Worm (Caenorhabditis elegans): ENCODE measurements around the gene F38E1.3.

ce11 chrV:8424840-8425814, 49.2 kb downstream of the F38E1.3 start:
- no peak for TF ChIP-seq nhr-12 (tag; optimal IDR thresholded peaks at IDR 0.05)
- TF ChIP-seq ces-1 (GFP tag; optimal IDR thresholded peaks at IDR 0.05), result no peak
- no peak for TF ChIP-seq lin-39 (tag; optimal IDR thresholded peaks at IDR 0.05)
- no peak for TF ChIP-seq aly-2 (tag; optimal IDR thresholded peaks at IDR 0.05)
- TF ChIP-seq ztf-4 (tag; optimal IDR thresholded peaks at IDR 0.05), result no peak
- TF ChIP-seq nhr-47 (tag; optimal IDR thresholded peaks at IDR 0.05), result no peak
- TF ChIP-seq nhr-20 (tag; optimal IDR thresholded peaks at IDR 0.05), result no peak
- no peak for TF ChIP-seq snpc-4 (tag; optimal IDR thresholded peaks at IDR 0.05)
- TF ChIP-seq nhr-11 (tag; optimal IDR thresholded peaks at IDR 0.05), result no peak
- no peak for TF ChIP-seq elt-3 (tag; optimal IDR thresholded peaks at IDR 0.05)
- no peak for TF ChIP-seq mdl-1 (tag; optimal IDR thresholded peaks at IDR 0.05)

Measured in whole organism, L1 larva.